Worm (Caenorhabditis elegans) whole organism, L4 larva: Measurements from ENCODE around the gene K08B5.1.

Source experiments
- ama-1 ChIP-seq: fragments of 150-350 bp; optimal IDR thresholded peaks from 2 replicates; lab custom pipeline; 2014; ENCODE audit warnings: inconsistent platforms, mixed read lengths
- ceh-44 ChIP-seq: fragments of 200-800 bp; sonication (Bioruptor generic); IDR thresholded peaks from 2 replicates; pipeline ENCODE4 v1.3.6; 2022; ENCODE audit warnings: missing genetic modification reagents, missing genetic modification characterization, missing compliant biosample characterization
- lin-1 ChIP-seq: fragments of 200-800 bp; sonication (Bioruptor generic); IDR thresholded peaks from 2 replicates; pipeline ENCODE4 v1.3.6; 2022; ENCODE audit warnings: missing genetic modification reagents, missing genetic modification characterization, missing compliant biosample characterization
- lin-15B ChIP-seq: fragments of 150-350 bp; sonication (generic microtip); optimal IDR thresholded peaks from 3 replicates; lab custom pipeline; 2014; ENCODE audit warnings: missing biosample characterization, missing genetic modification characterization
- lir-3 ChIP-seq: sonication (generic microtip); optimal IDR thresholded peaks from 2 replicates; lab custom pipeline; 2016; ENCODE audit warnings: mild to moderate bottlenecking, missing genetic modification characterization, missing compliant biosample characterization
- nhr-11 ChIP-seq: fragments of 150-350 bp; optimal IDR thresholded peaks from 2 replicates; lab custom pipeline; 2014; ENCODE audit warnings: missing biosample characterization, missing genetic modification characterization
- nhr-237 ChIP-seq: sonication (generic microtip); optimal IDR thresholded peaks from 2 replicates; lab custom pipeline; 2017; ENCODE audit warnings: missing biosample characterization, missing genetic modification characterization
- nhr-41 ChIP-seq: fragments of 200-800 bp; sonication (Bioruptor generic); IDR thresholded peaks from 2 replicates; pipeline ENCODE4 v1.3.6; 2022; ENCODE audit warnings: missing genetic modification reagents, missing genetic modification characterization, missing compliant biosample characterization
- php-3 ChIP-seq: fragments of 200-800 bp; sonication (Bioruptor generic); IDR thresholded peaks from 2 replicates; pipeline ENCODE4 v1.3.6; 2022; ENCODE audit warnings: missing genetic modification reagents, missing genetic modification characterization, missing compliant biosample characterization
- skn-1 ChIP-seq: fragments of 150-350 bp; optimal IDR thresholded peaks from 2 replicates; lab custom pipeline; 2014; ENCODE audit warnings: missing biosample characterization, missing genetic modification characterization
- zfp-3 ChIP-seq: fragments of 200-800 bp; sonication (Bioruptor generic); conservative IDR thresholded peaks from 2 replicates; pipeline ENCODE4 v1.3.6; 2022; ENCODE audit warnings: missing genetic modification reagents, missing genetic modification characterization, missing compliant biosample characterization

DNA sequence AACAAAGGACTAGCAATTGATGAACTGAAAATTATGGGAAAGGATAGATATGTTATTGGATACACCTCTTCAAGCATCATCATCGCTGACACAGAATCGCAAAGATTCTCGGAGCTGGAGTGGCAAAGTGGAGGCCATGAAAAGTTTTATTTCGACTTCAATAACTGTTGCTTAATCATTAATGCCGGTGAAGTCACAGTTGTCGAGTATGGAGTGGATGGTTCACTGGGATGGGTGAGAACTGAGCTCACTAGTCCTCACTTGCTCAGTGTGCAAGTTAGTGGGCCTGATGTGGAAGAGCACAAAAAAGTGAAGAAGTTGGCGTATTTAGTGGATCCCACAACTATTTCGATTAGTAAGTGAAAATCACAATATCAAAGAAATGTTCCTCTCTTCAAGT lies 14.3 kb upstream of the K08B5.1 start:
- TF ChIP-seq zfp-3 (GFP tag; lab: Robert Waterston, UW) = no peak
- no peak for TF ChIP-seq ama-1 (lab: Kevin White, UChicago)
- no peak for TF ChIP-seq nhr-11 (tag; lab: Kevin White, UChicago)
- TF ChIP-seq php-3 (GFP tag; lab: Robert Waterston, UW) = no peak
- TF ChIP-seq lin-15B = no peak
- TF ChIP-seq lin-1 (GFP tag; lab: Robert Waterston, UW) = no peak
- TF ChIP-seq nhr-237 (tag; lab: Kevin White, UChicago) = no peak
- no peak for TF ChIP-seq nhr-41
- TF ChIP-seq lir-3 = no peak
- no peak for TF ChIP-seq skn-1 (tag; lab: Kevin White, UChicago)
- no peak for TF ChIP-seq ceh-44 (GFP tag; lab: Robert Waterston, UW)
